Worm (Caenorhabditis elegans): ENCODE measurements around the gene glb-2.

ce11 chrIV:7212769-7213168 lies 50.3 kb downstream of the glb-2 start:
- TF ChIP-seq med-1 (GFP tag; optimal IDR thresholded peaks at IDR 0.05; ENCODE audit: insufficient read depth) (no peak), cog-1 (tag; optimal IDR thresholded peaks at IDR 0.05) (no peak), tab-1 (GFP tag; IDR thresholded peaks at IDR 0.05) (no peak)
